Worm (Caenorhabditis elegans): ENCODE data around the gene F16G10.2.

ce11 chrII:2393821-2394220, 18.7 kb downstream of the F16G10.2 start, which contains the start of gene F16G10.11:
- no peak for TF ChIP-seq him-1 (tag; optimal IDR thresholded peaks at IDR 0.05)
- no peak for TF ChIP-seq W03F9.2 (tag; optimal IDR thresholded peaks at IDR 0.05)
- TF ChIP-seq dao-5 (tag; optimal IDR thresholded peaks at IDR 0.05) = no peak

Data from whole organism, L4/young adult.